Fruit fly (Drosophila melanogaster) whole organism, prepupa: ENCODE measurements around the gene Lgr4.

Experiments
- Blimp-1 ChIP-seq: fragments of 200-800 bp; sonication (Bioruptor generic); optimal IDR thresholded peaks from 3 replicates; lab custom pipeline; 2017; ENCODE audit warnings: missing biosample characterization, missing genetic modification characterization, mild to moderate bottlenecking, moderate library complexity, missing genetic modification reagents
- CG10669 ChIP-seq: fragments of 200-800 bp; sonication (Bioruptor generic); optimal IDR thresholded peaks from 3 replicates; lab custom pipeline; 2018; ENCODE audit warnings: missing biosample characterization, mild to moderate bottlenecking, missing genetic modification characterization, moderate library complexity
- CG11294 ChIP-seq: fragments of 200-800 bp; sonication (Bioruptor generic); IDR thresholded peaks from 2 replicates; pipeline ENCODE4 v1.3.6; 2022; ENCODE audit warnings: missing biosample characterization, missing genetic modification characterization
- CG11762 ChIP-seq: fragments of 200-800 bp; sonication (Bioruptor generic); optimal IDR thresholded peaks from 3 replicates; lab custom pipeline; 2016; ENCODE audit warnings: missing biosample characterization, missing genetic modification characterization; ENCODE audit not compliant: insufficient read depth
- CG11902 ChIP-seq: fragments of 200-800 bp; sonication (Bioruptor generic); optimal IDR thresholded peaks from 3 replicates; lab custom pipeline; 2016; ENCODE audit warnings: missing biosample characterization, missing genetic modification characterization
- CG15336 ChIP-seq: fragments of 200-800 bp; sonication (Bioruptor generic); IDR thresholded peaks from 2 replicates; pipeline ENCODE4 v1.3.6; 2022; ENCODE audit warnings: missing biosample characterization, missing genetic modification characterization
- CG1621 ChIP-seq: fragments of 200-800 bp; sonication (Bioruptor generic); optimal IDR thresholded peaks from 3 replicates; lab custom pipeline; 2018; ENCODE audit warnings: missing biosample characterization, mild to moderate bottlenecking, missing genetic modification characterization
- CG3032 ChIP-seq: fragments of 200-800 bp; optimal IDR thresholded peaks from 2 replicates; lab custom pipeline; 2019; ENCODE audit warnings: missing biosample characterization, mild to moderate bottlenecking, missing genetic modification characterization, moderate library complexity
- CG31627 ChIP-seq: fragments of 200-800 bp; sonication (Bioruptor generic); optimal IDR thresholded peaks from 3 replicates; lab custom pipeline; 2016; ENCODE audit warnings: missing biosample characterization, missing genetic modification characterization
- CG32006 ChIP-seq: fragments of 200-800 bp; sonication (Bioruptor generic); optimal IDR thresholded peaks from 3 replicates; lab custom pipeline; 2017; ENCODE audit warnings: missing biosample characterization, mild to moderate bottlenecking, missing genetic modification characterization
- CG3919 ChIP-seq: fragments of 200-800 bp; sonication (Bioruptor generic); optimal IDR thresholded peaks from 3 replicates; lab custom pipeline; 2016; ENCODE audit warnings: missing biosample characterization, missing genetic modification characterization
- CG6163 ChIP-seq: fragments of 200-800 bp; sonication (Bioruptor generic); IDR thresholded peaks from 3 replicates; pipeline ENCODE4 v1.3.6; 2022; ENCODE audit warnings: missing biosample characterization, missing genetic modification characterization
- CG6276 ChIP-seq: fragments of 200-800 bp; sonication (Bioruptor generic); optimal IDR thresholded peaks from 2 replicates; lab custom pipeline; 2017; ENCODE audit warnings: missing biosample characterization, mild to moderate bottlenecking, missing genetic modification characterization
- CG6854 ChIP-seq: fragments of 200-800 bp; sonication (Bioruptor generic); optimal IDR thresholded peaks from 2 replicates; lab custom pipeline; 2017; ENCODE audit warnings: missing biosample characterization, mild to moderate bottlenecking, missing genetic modification characterization
- CG7368 ChIP-seq: fragments of 200-800 bp; sonication (Bioruptor generic); optimal IDR thresholded peaks from 3 replicates; lab custom pipeline; 2016; ENCODE audit warnings: missing biosample characterization, missing genetic modification characterization
- CG8119 ChIP-seq: fragments of 200-800 bp; sonication (Bioruptor generic); IDR thresholded peaks from 3 replicates; pipeline ENCODE4 v1.3.6; 2022; ENCODE audit warnings: missing biosample characterization, missing genetic modification characterization
- CG8632 ChIP-seq: fragments of 200-800 bp; sonication (Bioruptor generic); optimal IDR thresholded peaks from 3 replicates; lab custom pipeline; 2016; ENCODE audit warnings: missing biosample characterization, missing genetic modification characterization
- CG9139 ChIP-seq: fragments of 200-800 bp; sonication (Bioruptor generic); optimal IDR thresholded peaks from 3 replicates; lab custom pipeline; 2017; ENCODE audit warnings: missing biosample characterization, mild to moderate bottlenecking, missing genetic modification characterization
- Eip78C ChIP-seq: fragments of 200-800 bp; sonication (Bioruptor generic); peaks from one replicate; lab custom pipeline; 2016; ENCODE audit warnings: missing biosample characterization, missing genetic modification characterization
- Eip93F ChIP-seq: fragments of 200-800 bp; sonication (Bioruptor generic); optimal IDR thresholded peaks from 2 replicates; lab custom pipeline; 2016; ENCODE audit warnings: missing biosample characterization, mild to moderate bottlenecking, missing genetic modification characterization
- Hr38 ChIP-seq: sonication (Bioruptor generic); optimal IDR thresholded peaks from 2 replicates; lab custom pipeline; 2016; ENCODE audit warnings: missing biosample characterization, missing genetic modification characterization
- Hr39 ChIP-seq: fragments of 200-800 bp; sonication (Bioruptor generic); optimal IDR thresholded peaks from 2 replicates; lab custom pipeline; 2016; ENCODE audit warnings: missing biosample characterization, missing genetic modification characterization
- Hr4 ChIP-seq: fragments of 200-800 bp; sonication (Bioruptor generic); optimal IDR thresholded peaks from 3 replicates; lab custom pipeline; 2016; ENCODE audit warnings: missing biosample characterization, missing genetic modification characterization
- Lpt ChIP-seq: fragments of 200-800 bp; sonication (Bioruptor generic); optimal IDR thresholded peaks from 3 replicates; lab custom pipeline; 2016; ENCODE audit warnings: missing biosample characterization, missing genetic modification characterization
- Met ChIP-seq: fragments of 200-800 bp; sonication (Bioruptor generic); optimal IDR thresholded peaks from 3 replicates; lab custom pipeline; 2016; ENCODE audit warnings: missing biosample characterization, missing genetic modification characterization
- Sox102F ChIP-seq: fragments of 200-800 bp; sonication (Bioruptor generic); optimal IDR thresholded peaks from 2 replicates; lab custom pipeline; 2016; ENCODE audit warnings: missing biosample characterization, mild to moderate bottlenecking, missing genetic modification characterization
- Sox14 ChIP-seq: fragments of 200-800 bp; sonication (Bioruptor generic); optimal IDR thresholded peaks from 3 replicates; lab custom pipeline; 2016; ENCODE audit warnings: missing biosample characterization, missing genetic modification characterization
- Sox15 ChIP-seq: fragments of 200-800 bp; sonication (Bioruptor generic); optimal IDR thresholded peaks from 3 replicates; lab custom pipeline; 2016; ENCODE audit warnings: missing biosample characterization, missing genetic modification characterization
- achi ChIP-seq: fragments of 200-800 bp; sonication (Bioruptor generic); optimal IDR thresholded peaks from 3 replicates; lab custom pipeline; 2016; ENCODE audit warnings: missing biosample characterization, missing genetic modification characterization
- acj6 ChIP-seq: fragments of 200-800 bp; sonication (Bioruptor generic); optimal IDR thresholded peaks from 3 replicates; lab custom pipeline; 2016; ENCODE audit warnings: missing biosample characterization, missing genetic modification characterization
- dac ChIP-seq: fragments of 200-800 bp; sonication (Bioruptor generic); optimal IDR thresholded peaks from 2 replicates; lab custom pipeline; 2017; ENCODE audit warnings: missing biosample characterization, mild to moderate bottlenecking, missing genetic modification characterization
- dsx ChIP-seq: fragments of 200-800 bp; optimal IDR thresholded peaks from 3 replicates; lab custom pipeline; 2019; ENCODE audit warnings: missing biosample characterization, mild to moderate bottlenecking, missing genetic modification characterization, moderate library complexity; ENCODE audit not compliant: poor library complexity, severe bottlenecking
- eg ChIP-seq: fragments of 200-800 bp; sonication (Bioruptor generic); IDR thresholded peaks from 3 replicates; pipeline ENCODE4 v1.3.6; 2022; ENCODE audit warnings: missing biosample characterization, missing genetic modification characterization
- esn ChIP-seq: fragments of 200-800 bp; sonication (Bioruptor generic); optimal IDR thresholded peaks from 2 replicates; lab custom pipeline; 2016; ENCODE audit warnings: missing biosample characterization, mild to moderate bottlenecking, missing genetic modification characterization, moderate library complexity
- fd59A ChIP-seq: fragments of 200-800 bp; sonication (Bioruptor generic); optimal IDR thresholded peaks from 2 replicates; lab custom pipeline; 2017; ENCODE audit warnings: missing biosample characterization, mild to moderate bottlenecking, missing genetic modification characterization, missing genetic modification reagents
- fkh ChIP-seq: fragments of 200-800 bp; sonication (Bioruptor generic); optimal IDR thresholded peaks from 3 replicates; lab custom pipeline; 2017; ENCODE audit warnings: missing biosample characterization, mild to moderate bottlenecking, missing genetic modification characterization, moderate library complexity
- lz ChIP-seq: fragments of 200-800 bp; sonication (Bioruptor generic); optimal IDR thresholded peaks from 3 replicates; lab custom pipeline; 2016; ENCODE audit warnings: missing biosample characterization, missing genetic modification characterization
- net ChIP-seq: fragments of 200-800 bp; sonication (Bioruptor generic); optimal IDR thresholded peaks from 3 replicates; lab custom pipeline; 2016; ENCODE audit warnings: missing biosample characterization, missing genetic modification characterization
- pdm3 ChIP-seq: fragments of 200-800 bp; sonication (Bioruptor generic); optimal IDR thresholded peaks from 3 replicates; lab custom pipeline; 2016; ENCODE audit warnings: missing biosample characterization, missing genetic modification characterization
- spab ChIP-seq: fragments of 200-800 bp; sonication (Bioruptor generic); optimal IDR thresholded peaks from 2 replicates; lab custom pipeline; 2017; ENCODE audit warnings: missing biosample characterization, mild to moderate bottlenecking, missing genetic modification characterization, missing genetic modification reagents
- ss ChIP-seq, 2 experiments: fragments of 200-800 bp; sonication (Bioruptor generic); optimal IDR thresholded peaks; 2 replicates in 1 of 2; 3 replicates in 1 of 2; lab custom pipeline; 2017 to 2018; ENCODE audit warnings: mild to moderate bottlenecking in 2 of 2, missing biosample characterization in 2 of 2, missing genetic modification characterization in 2 of 2, moderate library complexity in 1 of 2
- svp ChIP-seq: fragments of 200-800 bp; sonication (Bioruptor generic); peaks from one replicate; lab custom pipeline; 2016; ENCODE audit warnings: missing biosample characterization, missing genetic modification characterization
- topi ChIP-seq: fragments of 200-800 bp; sonication (Bioruptor generic); optimal IDR thresholded peaks from 3 replicates; lab custom pipeline; 2016; ENCODE audit warnings: missing biosample characterization, missing genetic modification characterization
- vri ChIP-seq: fragments of 200-800 bp; sonication (Bioruptor generic); optimal IDR thresholded peaks from 3 replicates; lab custom pipeline; 2016; ENCODE audit warnings: missing biosample characterization, mild to moderate bottlenecking, missing genetic modification characterization

Lgr4 gene

DNA sequence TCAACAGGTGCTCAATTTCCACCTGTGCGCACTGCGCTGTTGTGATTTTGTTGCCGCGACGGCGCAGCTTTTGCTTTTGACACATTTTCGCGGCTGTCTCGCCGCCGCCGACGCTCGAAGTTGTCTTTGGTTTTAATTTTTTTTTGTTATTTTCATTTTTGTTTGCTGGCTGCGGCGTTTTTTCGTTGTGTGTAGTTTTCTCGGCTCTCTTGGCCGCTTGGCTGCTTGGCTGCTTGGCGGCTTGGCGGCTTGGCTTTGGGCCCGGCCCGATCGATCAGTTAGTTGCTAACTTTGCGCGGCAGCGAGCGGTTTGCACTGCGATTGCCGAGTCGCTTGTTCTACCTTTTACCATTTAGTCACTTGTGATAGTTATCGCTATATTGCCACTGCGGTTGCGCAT is 74.1 kb downstream of the Lgr4 start, which contains the start of gene CG42237 (continued):
- no peak for TF ChIP-seq CG32006 (GFP tag; lab: Kevin White, UChicago)

dm6 chrX:13113863-13114407 is 75.0 kb downstream of the Lgr4 start:
- TF ChIP-seq Hr38 (GFP tag; lab: Kevin White, UChicago) (no peak), CG7368 (GFP tag; lab: Kevin White, UChicago) (no peak), Lpt (GFP tag; lab: Kevin White, UChicago) (no peak), esn (GFP tag; lab: Kevin White, UChicago) (no peak), CG9139 (GFP tag; lab: Kevin White, UChicago) (no peak), Eip93F (no peak), vri (no peak), achi (GFP tag; lab: Kevin White, UChicago) (no peak), CG6854 (GFP tag; lab: Kevin White, UChicago) (no peak), svp (GFP tag; lab: Kevin White, UChicago) (peak; percentile 51), Met (GFP tag; lab: Kevin White, UChicago) (no peak), Hr4 (GFP tag; lab: Kevin White, UChicago) (peak; percentile 44), fd59A (GFP tag; lab: Kevin White, UChicago) (no peak), ss (GFP tag; optimal IDR thresholded peaks at IDR 0.05; lab: Kevin White, UChicago) (no peak), CG1621 (tag; lab: Kevin White, UChicago) (no peak), CG31627 (no peak), CG6276 (GFP tag; lab: Kevin White, UChicago) (no peak), CG8632 (GFP tag; lab: Kevin White, UChicago) (no peak), topi (GFP tag; lab: Kevin White, UChicago) (no peak), Sox14 (GFP tag; lab: Kevin White, UChicago) (no peak), CG11762 (GFP tag; lab: Kevin White, UChicago) (no peak), fkh (GFP tag; lab: Kevin White, UChicago) (no peak), Eip78C (GFP tag; lab: Kevin White, UChicago) (peak; percentile 52), lz (GFP tag; lab: Kevin White, UChicago) (no peak), CG10669 (GFP tag; lab: Kevin White, UChicago) (no peak), spab (no peak), Sox102F (no peak), dac (GFP tag; lab: Kevin White, UChicago) (no peak), net (GFP tag; lab: Kevin White, UChicago) (no peak), CG15336 (GFP tag; lab: Robert Waterston, UW) (no peak), CG3919 (peak; percentile 6), Blimp-1 (GFP tag; lab: Kevin White, UChicago) (peak; percentile 51), eg (0 out of 3 replicates have a peak, but pooled peaks have one; percentile 21), CG11902 (no peak), CG8119 (GFP tag; lab: Robert Waterston, UW) (0 out of 3 replicates have a peak, but pooled peaks have one; percentile 20), pdm3 (no peak), CG32006 (GFP tag; lab: Kevin White, UChicago) (peak; percentile 29), CG6163 (GFP tag; lab: Robert Waterston, UW) (peak; percentile 29; the same call in 1 of the 3 replicates), Sox15 (GFP tag; lab: Kevin White, UChicago) (no peak), dsx (GFP tag; lab: Kevin White, UChicago) (no peak), CG11294 (no peak), acj6 (GFP tag; lab: Kevin White, UChicago) (no peak), CG3032 (tag; lab: Kevin White, UChicago) (no peak), Hr39 (GFP tag; lab: Kevin White, UChicago) (no peak)
